Worm (Caenorhabditis elegans): ENCODE measurements around the gene C35B1.2.

DNA sequence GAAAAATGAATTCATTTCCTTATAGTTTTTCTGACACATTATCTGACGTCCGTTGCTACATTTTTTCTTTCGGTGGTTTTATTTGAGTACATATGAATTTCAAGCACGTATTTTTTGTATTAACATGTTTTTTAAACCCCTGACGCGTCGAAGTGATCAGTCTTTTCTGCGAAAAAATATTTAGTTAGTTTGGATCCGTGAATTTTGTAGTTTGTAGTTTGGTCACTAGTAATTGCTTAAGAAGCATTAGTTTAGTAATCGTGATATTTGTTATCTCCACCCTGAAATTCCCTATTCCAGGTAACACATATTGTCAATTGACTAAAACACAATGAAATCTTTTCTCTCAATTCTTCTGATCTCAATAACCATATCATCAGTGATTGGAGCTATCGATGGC is 22.8 kb downstream of the C35B1.2 start, which contains the start of gene C35B1.7:
- no peak for TF ChIP-seq him-1 (tag; optimal IDR thresholded peaks at IDR 0.05)
- no peak for TF ChIP-seq W03F9.2 (tag; optimal IDR thresholded peaks at IDR 0.05)
- no peak for TF ChIP-seq dao-5 (tag; optimal IDR thresholded peaks at IDR 0.05)

Data from whole organism, L4/young adult.